Fruit fly (Drosophila melanogaster): ENCODE data around the gene SA1.
A peak's percentile ranks its signal among the peaks of the same experiment; 100 is the strongest.

The SA1 gene

DNA sequence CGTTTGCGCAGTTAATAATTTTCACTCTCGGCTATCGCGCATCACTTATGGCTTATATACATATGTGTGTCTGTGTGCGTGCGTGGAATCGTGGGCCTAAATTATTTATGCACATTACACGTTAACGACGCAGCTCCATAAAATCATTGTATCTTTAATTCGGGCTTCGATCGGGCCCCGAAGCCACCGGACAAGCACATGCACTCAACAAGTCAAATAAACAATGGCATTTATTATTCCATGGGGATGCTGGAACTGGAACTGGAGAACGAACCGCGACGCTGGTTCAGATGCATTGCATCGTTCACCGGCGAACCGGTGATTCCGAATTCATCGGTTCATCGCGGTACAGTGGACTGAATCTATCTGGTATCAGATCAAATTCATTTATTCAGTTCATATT, 1.7 kb upstream of the SA1 start, which contains the start of gene ihog (continued):
- TF ChIP-seq Hr51 (GFP tag; optimal IDR thresholded peaks at IDR 0.05) (no peak), CG7839 (tag; optimal IDR thresholded peaks at IDR 0.05) (no peak), bsh (GFP tag; optimal IDR thresholded peaks at IDR 0.05) (no peak), CG6791 (GFP tag; IDR thresholded peaks at IDR 0.05; ENCODE audit: partially characterized antibody) (peak; percentile 63; the same call in 2 of the 3 replicates), CG6254 (GFP tag; optimal IDR thresholded peaks at IDR 0.05) (peak; percentile 4), Oaz (GFP tag; IDR thresholded peaks at IDR 0.05) (no peak), sqz (GFP tag; optimal IDR thresholded peaks at IDR 0.05) (no peak), mld (GFP tag; IDR thresholded peaks at IDR 0.05; ENCODE audit: partially characterized antibody) (no peak), kni (GFP tag; optimal IDR thresholded peaks at IDR 0.05) (no peak), pnt (GFP tag; optimal IDR thresholded peaks at IDR 0.05) (no peak), CG11695 (GFP tag; IDR thresholded peaks at IDR 0.05) (no peak), CG8290 (GFP tag; optimal IDR thresholded peaks at IDR 0.05) (no peak), CG8290 (tag; optimal IDR thresholded peaks at IDR 0.05) (no peak), CG18599 (GFP tag; optimal IDR thresholded peaks at IDR 0.05) (no peak), CG3726 (GFP tag; IDR thresholded peaks at IDR 0.05) (no peak), CG34422 (GFP tag; IDR thresholded peaks at IDR 0.05) (peak; percentile 35; the same call in 1 of the 3 replicates), CG17912 (GFP tag; optimal IDR thresholded peaks at IDR 0.05) (no peak), Aef1 (GFP tag; IDR thresholded peaks at IDR 0.05) (no peak), HLHmδ (GFP tag; optimal IDR thresholded peaks at IDR 0.05) (no peak), vnd (GFP tag; IDR thresholded peaks at IDR 0.05; ENCODE audit: partially characterized antibody) (no peak), klu (GFP tag; IDR thresholded peaks at IDR 0.05) (no peak), slbo (GFP tag; IDR thresholded peaks at IDR 0.05) (0 out of 2 replicates have a peak, but pooled peaks have one; percentile 13), H15 (GFP tag; IDR thresholded peaks at IDR 0.05) (no peak), gsb-n (tag; optimal IDR thresholded peaks at IDR 0.05) (no peak), CG4617 (GFP tag; optimal IDR thresholded peaks at IDR 0.05; ENCODE audit: borderline replicate concordance) (peak; percentile 71), fru (optimal IDR thresholded peaks at IDR 0.05) (no peak), ERR (GFP tag; optimal IDR thresholded peaks at IDR 0.05) (no peak), CG12219 (GFP tag; optimal IDR thresholded peaks at IDR 0.05) (no peak), Dip2 (GFP tag; IDR thresholded peaks at IDR 0.05) (no peak), CG31441 (GFP tag; IDR thresholded peaks at IDR 0.05) (peak; percentile 41; the same call in 1 of the 2 replicates), NFAT (GFP tag; IDR thresholded peaks at IDR 0.05) (no peak), bowl (GFP tag; IDR thresholded peaks at IDR 0.05) (no peak), CG1603 (tag; optimal IDR thresholded peaks at IDR 0.05) (peak; percentile 47), al (GFP tag; IDR thresholded peaks at IDR 0.05) (no peak), CG4328 (GFP tag; optimal IDR thresholded peaks at IDR 0.05) (no peak), CG1024 (GFP tag; IDR thresholded peaks at IDR 0.05) (no peak), CG18262 (tag; optimal IDR thresholded peaks at IDR 0.05) (no peak), ato (GFP tag; IDR thresholded peaks at IDR 0.05; ENCODE audit: partially characterized antibody) (no peak), Dll (GFP tag; IDR thresholded peaks at IDR 0.05; ENCODE audit: partially characterized antibody) (peak; percentile 54; the same call in 3 of the 4 replicates), bab2 (GFP tag; optimal IDR thresholded peaks at IDR 0.05) (no peak), dan (GFP tag; IDR thresholded peaks at IDR 0.05) (no peak), knrl (GFP tag; IDR thresholded peaks at IDR 0.05; ENCODE audit: partially characterized antibody) (peak; percentile 66; the same call in 2 of the 3 replicates), Sry-β (GFP tag; optimal IDR thresholded peaks at IDR 0.05) (peak; percentile 72), tup (GFP tag; optimal IDR thresholded peaks at IDR 0.05) (no peak), Adf1 (GFP tag; IDR thresholded peaks at IDR 0.05) (peak; percentile 52; the same call in 1 of the 2 replicates), sc (optimal IDR thresholded peaks at IDR 0.05) (no peak), sc (GFP tag; optimal IDR thresholded peaks at IDR 0.05) (no peak), CG12769 (tag; optimal IDR thresholded peaks at IDR 0.05) (no peak), C15 (GFP tag; IDR thresholded peaks at IDR 0.05) (no peak), Tbp (GFP tag; optimal IDR thresholded peaks at IDR 0.05) (no peak), jing (GFP tag; optimal IDR thresholded peaks at IDR 0.05) (no peak)

Measured in whole organism, embryonic.